Worm (Caenorhabditis elegans): ENCODE results near the gene unc-17.

ce11 chrIV:3570612-3571011 lies 53.9 kb downstream of the unc-17 start:
- TF ChIP-seq ama-1 (optimal IDR thresholded peaks at IDR 0.05) (no peak), ama-1 (GFP tag; optimal IDR thresholded peaks at IDR 0.05) (no peak), lin-35 (GFP tag; optimal IDR thresholded peaks at IDR 0.05) (no peak), unc-130 (GFP tag; optimal IDR thresholded peaks at IDR 0.05) (no peak), ets-4 (GFP tag; optimal IDR thresholded peaks at IDR 0.05) (no peak), F37B4.10 (GFP tag; IDR thresholded peaks at IDR 0.05) (no peak), dpl-1 (GFP tag; optimal IDR thresholded peaks at IDR 0.05) (no peak), die-1 (tag; optimal IDR thresholded peaks at IDR 0.05) (no peak), nhr-179 (tag; optimal IDR thresholded peaks at IDR 0.05) (no peak), pha-4 (tag; optimal IDR thresholded peaks at IDR 0.05) (no peak), sea-2 (GFP tag; IDR thresholded peaks at IDR 0.05) (no peak), rpc-1 (optimal IDR thresholded peaks at IDR 0.05) (no peak), rpc-1 (tag; optimal IDR thresholded peaks at IDR 0.05) (no peak), hmg-1.2 (GFP tag; IDR thresholded peaks at IDR 0.05) (no peak)
